Worm (Caenorhabditis elegans) whole organism, L4 larva: Measurements from ENCODE around the gene T23F11.11.
A peak's percentile ranks its signal among the peaks of the same experiment; 100 is the strongest.

ENCODE experiments used
- F49E8.2 ChIP-seq: sonication (generic microtip); optimal IDR thresholded peaks from 2 replicates; lab custom pipeline; 2016; ENCODE audit warnings: missing compliant biosample characterization, mild to moderate bottlenecking, missing genetic modification characterization, borderline replicate concordance
- R02D3.7 ChIP-seq: fragments of 150-350 bp; sonication (generic microtip); optimal IDR thresholded peaks from 3 replicates; lab custom pipeline; 2014; ENCODE audit warnings: missing biosample characterization, missing genetic modification characterization
- Y105C5A.15 ChIP-seq: fragments of 200-800 bp; sonication (Bioruptor generic); IDR thresholded peaks from 2 replicates; pipeline ENCODE4 v1.3.6; 2022; ENCODE audit warnings: missing genetic modification characterization, missing compliant biosample characterization
- Y75B8A.6 ChIP-seq: fragments of 200-800 bp; sonication (Bioruptor generic); IDR thresholded peaks from 2 replicates; pipeline ENCODE4 v1.3.6; 2022; ENCODE audit warnings: missing genetic modification reagents, missing genetic modification characterization, missing compliant biosample characterization
- ZK337.2 ChIP-seq: fragments of 200-800 bp; sonication (Bioruptor generic); IDR thresholded peaks from 2 replicates; pipeline ENCODE4 v1.3.6; 2022; ENCODE audit warnings: missing genetic modification reagents, missing genetic modification characterization, missing compliant biosample characterization
- ZK546.5 ChIP-seq, 2 experiments: sonication (generic microtip); optimal IDR thresholded peaks; 2 replicates each; lab custom pipeline; 2017; ENCODE audit warnings: missing biosample characterization in 2 of 2, missing genetic modification characterization in 2 of 2
- aha-1 ChIP-seq: fragments of 150-350 bp; peaks from one replicate; lab custom pipeline; 2014; ENCODE audit warnings: missing biosample characterization, missing genetic modification characterization
- aly-2 ChIP-seq: sonication (generic microtip); optimal IDR thresholded peaks from 2 replicates; lab custom pipeline; 2018; ENCODE audit warnings: missing biosample characterization, missing genetic modification characterization
- attf-4 ChIP-seq: sonication (generic microtip); optimal IDR thresholded peaks from 3 replicates; lab custom pipeline; 2017; ENCODE audit warnings: missing biosample characterization, missing genetic modification characterization
- ceh-20 ChIP-seq: fragments of 200-800 bp; sonication (Bioruptor generic); IDR thresholded peaks from 2 replicates; pipeline ENCODE4 v1.3.6; 2022; ENCODE audit warnings: missing genetic modification reagents, missing genetic modification characterization, missing compliant biosample characterization
- ceh-44 ChIP-seq: fragments of 200-800 bp; sonication (Bioruptor generic); IDR thresholded peaks from 2 replicates; pipeline ENCODE4 v1.3.6; 2022; ENCODE audit warnings: missing genetic modification reagents, missing genetic modification characterization, missing compliant biosample characterization
- ceh-62 ChIP-seq: sonication (generic microtip); optimal IDR thresholded peaks from 2 replicates; lab custom pipeline; 2017; ENCODE audit warnings: missing biosample characterization, missing genetic modification characterization
- ceh-82 ChIP-seq: sonication (generic microtip); optimal IDR thresholded peaks from 2 replicates; lab custom pipeline; 2017; ENCODE audit warnings: missing biosample characterization, missing genetic modification characterization
- cey-2 ChIP-seq: sonication (generic microtip); optimal IDR thresholded peaks from 3 replicates; lab custom pipeline; 2017; ENCODE audit warnings: missing genetic modification characterization, mild to moderate bottlenecking, missing compliant biosample characterization, antibody characterized with exemption, borderline replicate concordance; ENCODE audit not compliant: insufficient read depth
- daf-12 ChIP-seq: fragments of 150-350 bp; optimal IDR thresholded peaks from 2 replicates; lab custom pipeline; 2014; ENCODE audit warnings: missing biosample characterization, missing genetic modification reagents, missing genetic modification characterization
- daf-19 ChIP-seq: fragments of 200-800 bp; sonication (Bioruptor generic); conservative IDR thresholded peaks from 2 replicates; pipeline ENCODE4 v1.3.6; 2022; ENCODE audit warnings: missing genetic modification characterization, missing compliant biosample characterization
- daf-8 ChIP-seq: fragments of 200-800 bp; sonication (Bioruptor generic); IDR thresholded peaks from 2 replicates; pipeline ENCODE4 v1.3.6; 2022; ENCODE audit warnings: missing genetic modification characterization, missing compliant biosample characterization
- dmd-6 ChIP-seq: fragments of 200-800 bp; sonication (Bioruptor generic); IDR thresholded peaks from 2 replicates; pipeline ENCODE4 v1.3.6; 2022; ENCODE audit warnings: missing genetic modification reagents, missing genetic modification characterization, missing compliant biosample characterization
- dmd-9 ChIP-seq: fragments of 200-800 bp; sonication (Bioruptor generic); IDR thresholded peaks from 2 replicates; pipeline ENCODE4 v1.3.6; 2022; ENCODE audit warnings: missing genetic modification reagents, missing genetic modification characterization, missing compliant biosample characterization
- dpl-1 ChIP-seq: fragments of 150-350 bp; optimal IDR thresholded peaks from 2 replicates; lab custom pipeline; 2014; ENCODE audit warnings: missing biosample characterization, missing genetic modification reagents, missing genetic modification characterization
- egl-43 ChIP-seq: fragments of 200-800 bp; sonication (Bioruptor generic); IDR thresholded peaks from 2 replicates; pipeline ENCODE4 v1.3.6; 2022; ENCODE audit warnings: missing genetic modification reagents, missing genetic modification characterization, missing compliant biosample characterization
- fkh-10 ChIP-seq: fragments of 150-350 bp; optimal IDR thresholded peaks from 2 replicates; lab custom pipeline; 2014; ENCODE audit warnings: missing biosample characterization, missing genetic modification reagents, missing genetic modification characterization
- fos-1 ChIP-seq: fragments of 150-350 bp; optimal IDR thresholded peaks from 2 replicates; lab custom pipeline; 2014; ENCODE audit warnings: missing biosample characterization, missing genetic modification characterization
- gei-8 ChIP-seq: fragments of 200-800 bp; sonication (Bioruptor generic); optimal IDR thresholded peaks from 2 replicates; lab custom pipeline; 2018; ENCODE audit warnings: mild to moderate bottlenecking, missing genetic modification characterization, missing compliant biosample characterization
- hlh-30 ChIP-seq: sonication (generic microtip); optimal IDR thresholded peaks from 2 replicates; lab custom pipeline; 2017; ENCODE audit warnings: antibody characterized with exemption, mild to moderate bottlenecking, missing genetic modification characterization, missing compliant biosample characterization; ENCODE audit not compliant: insufficient read depth
- hmg-1.1 ChIP-seq: fragments of 200-800 bp; sonication (Bioruptor generic); IDR thresholded peaks from 2 replicates; pipeline ENCODE4 v1.3.6; 2022; ENCODE audit warnings: missing genetic modification reagents, missing genetic modification characterization, missing compliant biosample characterization
- lin-13 ChIP-seq: fragments of 150-350 bp; optimal IDR thresholded peaks from 2 replicates; lab custom pipeline; 2014; ENCODE audit warnings: missing biosample characterization, missing genetic modification reagents, missing genetic modification characterization
- lin-29 ChIP-seq: fragments of 200-800 bp; sonication (Bioruptor generic); IDR thresholded peaks from 2 replicates; pipeline ENCODE4 v1.3.6; 2022; ENCODE audit warnings: missing genetic modification reagents, missing genetic modification characterization, missing compliant biosample characterization
- lir-3 ChIP-seq: sonication (generic microtip); optimal IDR thresholded peaks from 2 replicates; lab custom pipeline; 2016; ENCODE audit warnings: mild to moderate bottlenecking, missing genetic modification characterization, missing compliant biosample characterization
- lsy-2 ChIP-seq, 2 experiments: fragments of 150-350 bp in 1 of 2; sonication (generic microtip) in 1 of 2; optimal IDR thresholded peaks; 2 replicates each; lab custom pipeline; 2014 to 2017; ENCODE audit warnings: missing biosample characterization in 2 of 2, missing genetic modification characterization in 2 of 2
- mdt-29 ChIP-seq: fragments of 200-800 bp; sonication (Bioruptor generic); IDR thresholded peaks from 2 replicates; pipeline ENCODE4 v1.3.6; 2022; ENCODE audit warnings: missing genetic modification reagents, missing genetic modification characterization, missing compliant biosample characterization
- nhr-102 ChIP-seq: sonication (generic microtip); optimal IDR thresholded peaks from 2 replicates; lab custom pipeline; 2016; ENCODE audit warnings: mild to moderate bottlenecking, missing genetic modification characterization, moderate library complexity, missing compliant biosample characterization
- nhr-111 ChIP-seq: fragments of 200-800 bp; sonication (Bioruptor generic); optimal IDR thresholded peaks from 2 replicates; lab custom pipeline; 2018; ENCODE audit warnings: mild to moderate bottlenecking, missing genetic modification characterization, missing compliant biosample characterization
- nhr-237 ChIP-seq: sonication (generic microtip); optimal IDR thresholded peaks from 2 replicates; lab custom pipeline; 2017; ENCODE audit warnings: missing biosample characterization, missing genetic modification characterization
- nhr-41 ChIP-seq: fragments of 200-800 bp; sonication (Bioruptor generic); IDR thresholded peaks from 2 replicates; pipeline ENCODE4 v1.3.6; 2022; ENCODE audit warnings: missing genetic modification reagents, missing genetic modification characterization, missing compliant biosample characterization
- nhr-48 ChIP-seq: sonication (generic microtip); optimal IDR thresholded peaks from 2 replicates; lab custom pipeline; 2016; ENCODE audit warnings: mild to moderate bottlenecking, missing genetic modification characterization, missing compliant biosample characterization
- nhr-6 ChIP-seq: fragments of 150-350 bp; optimal IDR thresholded peaks from 2 replicates; lab custom pipeline; 2014; ENCODE audit warnings: missing biosample characterization, missing genetic modification characterization
- nhr-77 ChIP-seq: fragments of 150-350 bp; optimal IDR thresholded peaks from 2 replicates; lab custom pipeline; 2014; ENCODE audit warnings: missing biosample characterization, missing genetic modification characterization
- pha-4 ChIP-seq, 2 experiments: fragments of 150-350 bp in 1 of 2; fragments of 200-800 bp in 1 of 2; sonication (Bioruptor generic) in 1 of 2; IDR thresholded peaks in 1 of 2; optimal IDR thresholded peaks in 1 of 2; 2 replicates each; pipeline versions ENCODE4 v1.3.6 to Lab custom; 2014 to 2022; ENCODE audit warnings: missing genetic modification characterization in 2 of 2, missing genetic modification reagents in 2 of 2, missing biosample characterization in 1 of 2, missing compliant biosample characterization in 1 of 2
- rbr-2 ChIP-seq: sonication (generic microtip); optimal IDR thresholded peaks from 2 replicates; lab custom pipeline; 2016; ENCODE audit warnings: missing genotype, missing genetic modification characterization, missing compliant biosample characterization
- saeg-2 ChIP-seq: fragments of 200-800 bp; sonication (Bioruptor generic); IDR thresholded peaks from 2 replicates; pipeline ENCODE4 v1.3.6; 2022; ENCODE audit warnings: missing genetic modification reagents, missing genetic modification characterization, missing compliant biosample characterization
- snpc-1.2 ChIP-seq: fragments of 200-800 bp; sonication (Bioruptor generic); IDR thresholded peaks from 2 replicates; pipeline ENCODE4 v1.3.6; 2022; ENCODE audit warnings: missing genetic modification reagents, missing genetic modification characterization, missing compliant biosample characterization
- spr-1 ChIP-seq: sonication (generic microtip); optimal IDR thresholded peaks from 2 replicates; lab custom pipeline; 2016; ENCODE audit warnings: mild to moderate bottlenecking, missing genetic modification characterization, missing compliant biosample characterization
- tag-97 ChIP-seq: fragments of 200-800 bp; sonication (Bioruptor generic); IDR thresholded peaks from 2 replicates; pipeline ENCODE4 v1.3.6; 2022; ENCODE audit warnings: missing genetic modification characterization, missing compliant biosample characterization
- unc-62 ChIP-seq, 3 experiments: fragments of 150-350 bp in 1 of 3; sonication (generic microtip); optimal IDR thresholded peaks in 2 of 3; peaks in 1 of 3; 1 replicate in 1 of 3; 2 replicates in 2 of 3; lab custom pipeline; 2014 to 2017; ENCODE audit warnings: missing biosample characterization in 3 of 3, missing genetic modification characterization in 3 of 3, missing genetic modification reagents in 3 of 3, missing genotype in 1 of 3
- vab-7 ChIP-seq: fragments of 200-800 bp; sonication (Bioruptor generic); IDR thresholded peaks from 2 replicates; pipeline ENCODE4 v1.3.6; 2022; ENCODE audit warnings: missing genetic modification reagents, missing genetic modification characterization, missing compliant biosample characterization
- zag-1 ChIP-seq: fragments of 150-350 bp; optimal IDR thresholded peaks from 2 replicates; lab custom pipeline; 2014; ENCODE audit warnings: missing biosample characterization, missing genetic modification characterization
- zip-11 ChIP-seq: fragments of 200-800 bp; sonication (Bioruptor generic); IDR thresholded peaks from 2 replicates; pipeline ENCODE4 v1.3.6; 2022; ENCODE audit warnings: missing genetic modification characterization, missing compliant biosample characterization
- zip-2 ChIP-seq: fragments of 150-350 bp; optimal IDR thresholded peaks from 2 replicates; lab custom pipeline; 2014; ENCODE audit warnings: missing biosample characterization, missing genetic modification characterization
- ztf-7 ChIP-seq: fragments of 150-350 bp; optimal IDR thresholded peaks from 2 replicates; lab custom pipeline; 2014; ENCODE audit warnings: missing biosample characterization, missing genetic modification characterization

Gene T23F11.11

DNA sequence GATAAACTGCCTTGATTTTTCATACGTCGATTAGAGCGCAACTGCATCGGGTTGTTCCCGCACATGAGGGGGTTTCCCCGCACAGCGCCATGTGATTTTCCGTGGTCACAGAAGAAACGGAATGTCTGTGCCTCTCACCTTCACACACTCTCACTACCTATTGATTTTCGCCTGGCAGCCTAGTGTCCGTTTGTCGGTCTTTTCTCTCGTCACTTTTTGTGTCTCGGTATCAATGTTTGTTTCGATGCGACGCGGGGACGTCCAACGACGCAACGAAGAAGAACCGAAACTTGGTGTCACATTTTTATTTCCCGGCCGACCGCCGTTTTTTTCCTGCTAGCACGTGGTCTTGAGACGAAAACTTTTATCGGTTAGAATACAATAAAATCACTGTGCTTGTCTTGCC lies 22.0 kb downstream of the T23F11.11 start (continued):
- TF ChIP-seq fkh-10 (GFP tag; lab: Kevin White, UChicago) = peak; percentile 57
- TF ChIP-seq ZK337.2 (GFP tag; lab: Robert Waterston, UW) = 0 out of 2 replicates have a peak, but pooled peaks have one; percentile 25
- peak; percentile 94 for TF ChIP-seq rbr-2 (tag; lab: Kevin White, UChicago)
- TF ChIP-seq ceh-62 (tag; lab: Kevin White, UChicago) = no peak
- TF ChIP-seq zip-11 = no peak
- peak; percentile 99 for TF ChIP-seq dmd-6 (GFP tag; lab: Robert Waterston, UW)
- no peak for TF ChIP-seq attf-4
- peak; percentile 99 for TF ChIP-seq aha-1 (tag; lab: Kevin White, UChicago)
- peak; percentile 2 for TF ChIP-seq nhr-237 (tag; lab: Kevin White, UChicago)
- TF ChIP-seq vab-7 (GFP tag; lab: Robert Waterston, UW) = peak; percentile 39
- TF ChIP-seq R02D3.7 = no peak
- peak in 1 of 2 experiments; percentile 99 for TF ChIP-seq unc-62 (GFP tag; optimal IDR thresholded peaks at IDR 0.05 in 1 of 2; lab: Kevin White, UChicago)
- no peak for TF ChIP-seq unc-62 (tag; optimal IDR thresholded peaks at IDR 0.05; lab: Kevin White, UChicago)
- TF ChIP-seq hmg-1.1 (GFP tag; lab: Robert Waterston, UW) = peak; percentile 86
- peak; percentile 82 for TF ChIP-seq mdt-29 (GFP tag; lab: Robert Waterston, UW)
- TF ChIP-seq lin-29 = peak; percentile 73; the same call in 1 of the 2 replicates
- peak; percentile 47; the same call in 1 of the 2 replicates for TF ChIP-seq dmd-9 (GFP tag; lab: Robert Waterston, UW)
- TF ChIP-seq cey-2 (tag; lab: Kevin White, UChicago) = peak; percentile 16
- 0 out of 2 replicates have a peak, but pooled peaks have one; percentile 71 for TF ChIP-seq nhr-41 (GFP tag; lab: Robert Waterston, UW)
- peak; percentile 89 for TF ChIP-seq ceh-20 (GFP tag; lab: Robert Waterston, UW)
- TF ChIP-seq lir-3 (tag; lab: Kevin White, UChicago) = peak; percentile 33
- peak; percentile 75 for TF ChIP-seq pha-4 (GFP tag; IDR thresholded peaks at IDR 0.05; lab: Robert Waterston, UW)
- TF ChIP-seq pha-4 (tag; optimal IDR thresholded peaks at IDR 0.05; lab: Kevin White, UChicago) = peak; percentile 21
- peak; percentile 44 for TF ChIP-seq zip-2
- no peak for TF ChIP-seq daf-8 (GFP tag; lab: Robert Waterston, UW)
- TF ChIP-seq nhr-102 (tag; lab: Kevin White, UChicago) = peak; percentile 93
- TF ChIP-seq nhr-111 = no peak
- TF ChIP-seq zag-1 (tag; lab: Kevin White, UChicago) = no peak
- TF ChIP-seq hlh-30 (tag; lab: Kevin White, UChicago) = peak; percentile 99
- TF ChIP-seq nhr-77 (tag; lab: Kevin White, UChicago) = peak; percentile 97
- TF ChIP-seq nhr-6 (tag; lab: Kevin White, UChicago) = peak; percentile 93
- no peak for TF ChIP-seq snpc-1.2
- TF ChIP-seq saeg-2 (GFP tag; lab: Robert Waterston, UW) = peak; percentile 81
- peak; percentile 91 for TF ChIP-seq lin-13 (GFP tag; lab: Kevin White, UChicago)
- TF ChIP-seq Y105C5A.15 (GFP tag; lab: Robert Waterston, UW) = peak; percentile 76; the same call in 1 of the 2 replicates
- TF ChIP-seq Y75B8A.6 (GFP tag; lab: Robert Waterston, UW) = no peak
- peak; percentile 15; the same call in 1 of the 2 replicates for TF ChIP-seq ceh-44 (GFP tag; lab: Robert Waterston, UW)
- TF ChIP-seq gei-8 (GFP tag; lab: Kevin White, UChicago) = peak; percentile 82
- TF ChIP-seq spr-1 (tag; lab: Kevin White, UChicago) = peak; percentile 78
- peak; percentile 80 for TF ChIP-seq dpl-1
- TF ChIP-seq ztf-7 (tag; lab: Kevin White, UChicago) = peak; percentile 34
- TF ChIP-seq F49E8.2 (tag; lab: Kevin White, UChicago) = no peak
- no peak for TF ChIP-seq fos-1 (tag; lab: Kevin White, UChicago)
- TF ChIP-seq aly-2 (tag; lab: Kevin White, UChicago) = no peak
- no peak for TF ChIP-seq ceh-82 (tag; lab: Kevin White, UChicago)
- TF ChIP-seq ZK546.5 (tag; optimal IDR thresholded peaks at IDR 0.05; lab: Kevin White, UChicago) = no peak
- TF ChIP-seq daf-19 (GFP tag; lab: Robert Waterston, UW) = 0 out of 2 replicates have a peak, but pooled peaks have one; percentile 39
- TF ChIP-seq daf-12 (tag; lab: Kevin White, UChicago) = no peak
- TF ChIP-seq tag-97 (GFP tag; lab: Robert Waterston, UW) = no peak
- TF ChIP-seq nhr-48 (tag; lab: Kevin White, UChicago) = peak; percentile 97
- TF ChIP-seq egl-43 (GFP tag; lab: Robert Waterston, UW) = no peak
- TF ChIP-seq lsy-2 (tag; optimal IDR thresholded peaks at IDR 0.05; lab: Kevin White, UChicago) = peak; percentile 84 to 89
